Worm (Caenorhabditis elegans): Measurements from ENCODE around the gene F45E4.5.

F45E4.5 gene

ce11 chrIV:7628942-7629341 is at the start of gene F45E4.5:
Gene F45E4.5 (minus strand): TSS chrIV:7629042.
- TF ChIP-seq ceh-27 (GFP tag; optimal IDR thresholded peaks at IDR 0.05) = peak; percentile 15
- no peak for TF ChIP-seq hmg-20 (GFP tag; IDR thresholded peaks at IDR 0.05)

ce11 chrIV:7674874-7675273 is 46.0 kb upstream of the F45E4.5 start, which contains the start of gene itr-1:
Gene itr-1 (plus strand): TSS chrIV:7675174.
- TF ChIP-seq egrh-3 (GFP tag; IDR thresholded peaks at IDR 0.05) (no peak), tbx-9 (tag; optimal IDR thresholded peaks at IDR 0.05; ENCODE audit: borderline replicate concordance) (no peak), sptf-2 (GFP tag; optimal IDR thresholded peaks at IDR 0.05) (no peak), egl-44 (GFP tag; IDR thresholded peaks at IDR 0.05) (no peak), ccch-3 (GFP tag; optimal IDR thresholded peaks at IDR 0.05) (no peak), ceh-91 (GFP tag; IDR thresholded peaks at IDR 0.05) (no peak), ztf-28 (GFP tag; IDR thresholded peaks at IDR 0.05) (no peak), lag-1 (GFP tag; IDR thresholded peaks at IDR 0.05) (no peak), ZK185.1 (tag; optimal IDR thresholded peaks at IDR 0.05; ENCODE audit: poor library complexity, severe bottlenecking) (no peak), Y53F4B.3 (GFP tag; IDR thresholded peaks at IDR 0.05) (no peak), unc-62 (GFP tag; optimal IDR thresholded peaks at IDR 0.05) (no peak), ceh-79 (tag; optimal IDR thresholded peaks at IDR 0.05) (no peak), ztf-25 (GFP tag; IDR thresholded peaks at IDR 0.05) (no peak), hlh-12 (tag; optimal IDR thresholded peaks at IDR 0.05) (no peak), T07F8.4 (tag; optimal IDR thresholded peaks at IDR 0.05) (no peak), dpff-1 (tag; optimal IDR thresholded peaks at IDR 0.05) (no peak), snpc-1.1 (tag; optimal IDR thresholded peaks at IDR 0.05; ENCODE audit: insufficient read depth) (no peak)

- TF ChIP-seq nhr-90 (tag; optimal IDR thresholded peaks at IDR 0.05) = no peak
- no peak for TF ChIP-seq zfh-2 (GFP tag; conservative IDR thresholded peaks at IDR 0.05)
- TF ChIP-seq K12H6.12 (tag; optimal IDR thresholded peaks at IDR 0.05) = no peak
- no peak for TF ChIP-seq dpff-1 (tag; optimal IDR thresholded peaks at IDR 0.05)
- TF ChIP-seq Y95B8A.8 (GFP tag; IDR thresholded peaks at IDR 0.05) = no peak
Observed at ce11 chrIV:7672872-7673271, 44.0 kb upstream of the F45E4.5 start, which contains the start of gene C08G9.2. Gene C08G9.2 (minus strand): TSS chrIV:7672972.

ce11 chrIV:7663006-7663405 is 34.2 kb upstream of the F45E4.5 start:
- TF ChIP-seq lin-54 (GFP tag; optimal IDR thresholded peaks at IDR 0.05) = no peak
- no peak for TF ChIP-seq dox-1 (GFP tag; IDR thresholded peaks at IDR 0.05)
- TF ChIP-seq bed-1 (GFP tag; IDR thresholded peaks at IDR 0.05) = no peak
- no peak for TF ChIP-seq hmg-20 (GFP tag; IDR thresholded peaks at IDR 0.05)
- TF ChIP-seq hlh-12 (tag; optimal IDR thresholded peaks at IDR 0.05) = no peak
- TF ChIP-seq unc-62 (GFP tag; optimal IDR thresholded peaks at IDR 0.05) = no peak

- TF ChIP-seq ztf-26 (tag; optimal IDR thresholded peaks at IDR 0.05) (no peak), egl-44 (GFP tag; IDR thresholded peaks at IDR 0.05) (no peak), ztf-22 (GFP tag; optimal IDR thresholded peaks at IDR 0.05) (no peak), nhr-27 (tag; optimal IDR thresholded peaks at IDR 0.05) (no peak)
Observed at ce11 chrIV:7661569-7661968, 32.7 kb upstream of the F45E4.5 start.

ce11 chrIV:7659481-7659880 is 30.6 kb upstream of the F45E4.5 start:
- no peak for TF ChIP-seq snpc-1.3 (tag; optimal IDR thresholded peaks at IDR 0.05; ENCODE audit: insufficient read depth)
- TF ChIP-seq nfya-1 (tag; optimal IDR thresholded peaks at IDR 0.05; ENCODE audit: borderline replicate concordance, insufficient read depth) = no peak
- TF ChIP-seq ztf-3 (GFP tag; optimal IDR thresholded peaks at IDR 0.05) = no peak
- no peak for TF ChIP-seq efl-1 (GFP tag; optimal IDR thresholded peaks at IDR 0.05)
- no peak for TF ChIP-seq nhr-27 (tag; optimal IDR thresholded peaks at IDR 0.05)
- no peak for TF ChIP-seq pha-4 (tag; optimal IDR thresholded peaks at IDR 0.05)
- no peak for TF ChIP-seq cebp-2 (GFP tag; IDR thresholded peaks at IDR 0.05)
- no peak for TF ChIP-seq xnd-1 (tag; optimal IDR thresholded peaks at IDR 0.05)
- no peak for TF ChIP-seq F52B5.7 (tag; optimal IDR thresholded peaks at IDR 0.05)
- no peak for TF ChIP-seq nfya-2 (GFP tag; IDR thresholded peaks at IDR 0.05)
- TF ChIP-seq mxl-1 (tag; optimal IDR thresholded peaks at IDR 0.05) = no peak
- no peak for TF ChIP-seq madf-10 (tag; optimal IDR thresholded peaks at IDR 0.05)
- TF ChIP-seq F33H1.4 (GFP tag; IDR thresholded peaks at IDR 0.05) = no peak
- TF ChIP-seq Y79H2A.3 (GFP tag; conservative IDR thresholded peaks at IDR 0.05) = no peak
